Fruit fly (Drosophila melanogaster) whole organism, prepupa: ENCODE measurements around the gene trbd.
A peak's percentile ranks its signal among the peaks of the same experiment; 100 is the strongest.
"Not testable (repeated sequence)": the region's sequence is repeated elsewhere in the genome, so short reads cannot be mapped to it uniquely, and the experiment has no call there.

Experiments
- CG10631 ChIP-seq: fragments of 200-800 bp; sonication (Bioruptor generic); optimal IDR thresholded peaks from 2 replicates; lab custom pipeline; 2016; ENCODE audit warnings: missing biosample characterization, missing genetic modification characterization
- CG11902 ChIP-seq: fragments of 200-800 bp; sonication (Bioruptor generic); optimal IDR thresholded peaks from 3 replicates; lab custom pipeline; 2016; ENCODE audit warnings: missing biosample characterization, missing genetic modification characterization
- CG1621 ChIP-seq: fragments of 200-800 bp; sonication (Bioruptor generic); optimal IDR thresholded peaks from 3 replicates; lab custom pipeline; 2018; ENCODE audit warnings: missing biosample characterization, mild to moderate bottlenecking, missing genetic modification characterization
- CG16779 ChIP-seq: fragments of 200-800 bp; sonication (Bioruptor generic); optimal IDR thresholded peaks from 3 replicates; lab custom pipeline; 2017; ENCODE audit warnings: missing biosample characterization, mild to moderate bottlenecking, missing genetic modification characterization
- CG3032 ChIP-seq: fragments of 200-800 bp; optimal IDR thresholded peaks from 2 replicates; lab custom pipeline; 2019; ENCODE audit warnings: missing biosample characterization, mild to moderate bottlenecking, missing genetic modification characterization, moderate library complexity
- CG32006 ChIP-seq: fragments of 200-800 bp; sonication (Bioruptor generic); optimal IDR thresholded peaks from 3 replicates; lab custom pipeline; 2017; ENCODE audit warnings: missing biosample characterization, mild to moderate bottlenecking, missing genetic modification characterization
- CG6163 ChIP-seq: fragments of 200-800 bp; sonication (Bioruptor generic); IDR thresholded peaks from 3 replicates; pipeline ENCODE4 v1.3.6; 2022; ENCODE audit warnings: missing biosample characterization, missing genetic modification characterization
- CG6276 ChIP-seq: fragments of 200-800 bp; sonication (Bioruptor generic); optimal IDR thresholded peaks from 2 replicates; lab custom pipeline; 2017; ENCODE audit warnings: missing biosample characterization, mild to moderate bottlenecking, missing genetic modification characterization
- CG6792 ChIP-seq: fragments of 200-800 bp; sonication (Bioruptor generic); optimal IDR thresholded peaks from 3 replicates; lab custom pipeline; 2016; ENCODE audit warnings: missing biosample characterization, missing genetic modification characterization
- CG6854 ChIP-seq: fragments of 200-800 bp; sonication (Bioruptor generic); optimal IDR thresholded peaks from 2 replicates; lab custom pipeline; 2017; ENCODE audit warnings: missing biosample characterization, mild to moderate bottlenecking, missing genetic modification characterization
- CG8119 ChIP-seq: fragments of 200-800 bp; sonication (Bioruptor generic); IDR thresholded peaks from 3 replicates; pipeline ENCODE4 v1.3.6; 2022; ENCODE audit warnings: missing biosample characterization, missing genetic modification characterization
- CG8632 ChIP-seq: fragments of 200-800 bp; sonication (Bioruptor generic); optimal IDR thresholded peaks from 3 replicates; lab custom pipeline; 2016; ENCODE audit warnings: missing biosample characterization, missing genetic modification characterization
- CG9139 ChIP-seq: fragments of 200-800 bp; sonication (Bioruptor generic); optimal IDR thresholded peaks from 3 replicates; lab custom pipeline; 2017; ENCODE audit warnings: missing biosample characterization, mild to moderate bottlenecking, missing genetic modification characterization
- Eip75B ChIP-seq: fragments of 200-800 bp; sonication (Bioruptor generic); optimal IDR thresholded peaks from 3 replicates; lab custom pipeline; 2016; ENCODE audit warnings: missing biosample characterization, missing genetic modification characterization
- Eip78C ChIP-seq: fragments of 200-800 bp; sonication (Bioruptor generic); peaks from one replicate; lab custom pipeline; 2016; ENCODE audit warnings: missing biosample characterization, missing genetic modification characterization
- Eip93F ChIP-seq: fragments of 200-800 bp; sonication (Bioruptor generic); optimal IDR thresholded peaks from 2 replicates; lab custom pipeline; 2016; ENCODE audit warnings: missing biosample characterization, mild to moderate bottlenecking, missing genetic modification characterization
- Ets96B ChIP-seq: fragments of 200-800 bp; optimal IDR thresholded peaks from 2 replicates; lab custom pipeline; 2019; ENCODE audit warnings: missing biosample characterization, mild to moderate bottlenecking, missing genetic modification characterization, moderate library complexity
- Gug ChIP-seq: fragments of 200-800 bp; sonication (Bioruptor generic); IDR thresholded peaks from 2 replicates; pipeline ENCODE4 v1.3.6; 2022; ENCODE audit warnings: missing biosample characterization, missing genetic modification characterization
- Hr38 ChIP-seq: sonication (Bioruptor generic); optimal IDR thresholded peaks from 2 replicates; lab custom pipeline; 2016; ENCODE audit warnings: missing biosample characterization, missing genetic modification characterization
- Hr39 ChIP-seq: fragments of 200-800 bp; sonication (Bioruptor generic); optimal IDR thresholded peaks from 2 replicates; lab custom pipeline; 2016; ENCODE audit warnings: missing biosample characterization, missing genetic modification characterization
- Hr4 ChIP-seq: fragments of 200-800 bp; sonication (Bioruptor generic); optimal IDR thresholded peaks from 3 replicates; lab custom pipeline; 2016; ENCODE audit warnings: missing biosample characterization, missing genetic modification characterization
- Met ChIP-seq: fragments of 200-800 bp; sonication (Bioruptor generic); optimal IDR thresholded peaks from 3 replicates; lab custom pipeline; 2016; ENCODE audit warnings: missing biosample characterization, missing genetic modification characterization
- Smox ChIP-seq: fragments of 200-800 bp; sonication (Bioruptor generic); optimal IDR thresholded peaks from 3 replicates; lab custom pipeline; 2016; ENCODE audit warnings: missing biosample characterization, missing genetic modification characterization
- Sox15 ChIP-seq: fragments of 200-800 bp; sonication (Bioruptor generic); optimal IDR thresholded peaks from 3 replicates; lab custom pipeline; 2016; ENCODE audit warnings: missing biosample characterization, missing genetic modification characterization
- acj6 ChIP-seq: fragments of 200-800 bp; sonication (Bioruptor generic); optimal IDR thresholded peaks from 3 replicates; lab custom pipeline; 2016; ENCODE audit warnings: missing biosample characterization, missing genetic modification characterization
- cyc ChIP-seq: fragments of 200-800 bp; sonication (Bioruptor generic); optimal IDR thresholded peaks from 3 replicates; lab custom pipeline; 2016; ENCODE audit warnings: missing biosample characterization, missing genetic modification characterization
- dac ChIP-seq: fragments of 200-800 bp; sonication (Bioruptor generic); optimal IDR thresholded peaks from 2 replicates; lab custom pipeline; 2017; ENCODE audit warnings: missing biosample characterization, mild to moderate bottlenecking, missing genetic modification characterization
- eg ChIP-seq: fragments of 200-800 bp; sonication (Bioruptor generic); IDR thresholded peaks from 3 replicates; pipeline ENCODE4 v1.3.6; 2022; ENCODE audit warnings: missing biosample characterization, missing genetic modification characterization
- fkh ChIP-seq: fragments of 200-800 bp; sonication (Bioruptor generic); optimal IDR thresholded peaks from 3 replicates; lab custom pipeline; 2017; ENCODE audit warnings: missing biosample characterization, mild to moderate bottlenecking, missing genetic modification characterization, moderate library complexity
- lz ChIP-seq: fragments of 200-800 bp; sonication (Bioruptor generic); optimal IDR thresholded peaks from 3 replicates; lab custom pipeline; 2016; ENCODE audit warnings: missing biosample characterization, missing genetic modification characterization
- net ChIP-seq: fragments of 200-800 bp; sonication (Bioruptor generic); optimal IDR thresholded peaks from 3 replicates; lab custom pipeline; 2016; ENCODE audit warnings: missing biosample characterization, missing genetic modification characterization
- pdm3 ChIP-seq: fragments of 200-800 bp; sonication (Bioruptor generic); optimal IDR thresholded peaks from 3 replicates; lab custom pipeline; 2016; ENCODE audit warnings: missing biosample characterization, missing genetic modification characterization
- salr ChIP-seq, 2 experiments: fragments of 200-800 bp; sonication (Bioruptor generic); optimal IDR thresholded peaks; 3 replicates each; lab custom pipeline; 2016 to 2018; ENCODE audit warnings: missing biosample characterization in 2 of 2, missing genetic modification characterization in 2 of 2, mild to moderate bottlenecking in 1 of 2
- ss ChIP-seq, 2 experiments: fragments of 200-800 bp; sonication (Bioruptor generic); optimal IDR thresholded peaks; 2 replicates in 1 of 2; 3 replicates in 1 of 2; lab custom pipeline; 2017 to 2018; ENCODE audit warnings: mild to moderate bottlenecking in 2 of 2, missing biosample characterization in 2 of 2, missing genetic modification characterization in 2 of 2, moderate library complexity in 1 of 2
- svp ChIP-seq: fragments of 200-800 bp; sonication (Bioruptor generic); peaks from one replicate; lab custom pipeline; 2016; ENCODE audit warnings: missing biosample characterization, missing genetic modification characterization
- topi ChIP-seq: fragments of 200-800 bp; sonication (Bioruptor generic); optimal IDR thresholded peaks from 3 replicates; lab custom pipeline; 2016; ENCODE audit warnings: missing biosample characterization, missing genetic modification characterization
- vri ChIP-seq: fragments of 200-800 bp; sonication (Bioruptor generic); optimal IDR thresholded peaks from 3 replicates; lab custom pipeline; 2016; ENCODE audit warnings: missing biosample characterization, mild to moderate bottlenecking, missing genetic modification characterization

Gene trbd

DNA sequence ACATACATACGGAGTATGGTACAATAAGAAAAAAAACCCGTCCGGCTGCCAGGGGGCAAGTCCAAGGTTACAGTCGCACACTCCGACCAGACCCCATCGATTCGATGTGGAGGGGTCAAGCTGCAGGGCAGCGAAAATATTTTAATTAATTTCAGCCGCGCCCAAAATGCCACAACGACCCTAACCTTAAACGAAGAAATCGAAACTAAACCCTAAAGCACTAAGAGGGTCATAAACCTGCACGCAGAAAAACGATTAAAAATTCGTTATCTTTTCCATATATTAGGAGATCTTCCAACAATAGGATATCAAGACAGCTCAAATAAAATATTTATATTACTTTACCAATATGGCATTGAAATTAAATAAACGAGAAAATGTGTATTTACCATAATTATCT is 8.9 kb downstream of the trbd start (continued):
- TF ChIP-seq Hr4 (GFP tag; lab: Kevin White, UChicago): peak; percentile 4
- peak; percentile 18 for TF ChIP-seq lz (GFP tag; lab: Kevin White, UChicago)
- peak; percentile 74 for TF ChIP-seq Eip78C (GFP tag; lab: Kevin White, UChicago)
- no peak for TF ChIP-seq CG11902 (GFP tag; lab: Kevin White, UChicago)
- TF ChIP-seq CG6276 (GFP tag; lab: Kevin White, UChicago): no peak
- TF ChIP-seq CG6854 (GFP tag; lab: Kevin White, UChicago): no peak
- peak; percentile 17 for TF ChIP-seq Smox (GFP tag; lab: Kevin White, UChicago)
- TF ChIP-seq CG10631: no peak
- TF ChIP-seq eg: no peak
- TF ChIP-seq CG16779 (tag; lab: Kevin White, UChicago): no peak
- TF ChIP-seq CG3032: no peak
- TF ChIP-seq CG9139 (GFP tag; lab: Kevin White, UChicago): no peak
- TF ChIP-seq dac: no peak
- TF ChIP-seq CG1621 (tag; lab: Kevin White, UChicago): no peak
- TF ChIP-seq Gug: no peak
- TF ChIP-seq topi: no peak
- TF ChIP-seq cyc (GFP tag; lab: Kevin White, UChicago): no peak
- no peak for TF ChIP-seq CG6792 (GFP tag; lab: Kevin White, UChicago)
- no peak for TF ChIP-seq salr (GFP tag; optimal IDR thresholded peaks at IDR 0.05; lab: Kevin White, UChicago)
- no peak for TF ChIP-seq CG6163 (GFP tag; lab: Robert Waterston, UW)

DNA sequence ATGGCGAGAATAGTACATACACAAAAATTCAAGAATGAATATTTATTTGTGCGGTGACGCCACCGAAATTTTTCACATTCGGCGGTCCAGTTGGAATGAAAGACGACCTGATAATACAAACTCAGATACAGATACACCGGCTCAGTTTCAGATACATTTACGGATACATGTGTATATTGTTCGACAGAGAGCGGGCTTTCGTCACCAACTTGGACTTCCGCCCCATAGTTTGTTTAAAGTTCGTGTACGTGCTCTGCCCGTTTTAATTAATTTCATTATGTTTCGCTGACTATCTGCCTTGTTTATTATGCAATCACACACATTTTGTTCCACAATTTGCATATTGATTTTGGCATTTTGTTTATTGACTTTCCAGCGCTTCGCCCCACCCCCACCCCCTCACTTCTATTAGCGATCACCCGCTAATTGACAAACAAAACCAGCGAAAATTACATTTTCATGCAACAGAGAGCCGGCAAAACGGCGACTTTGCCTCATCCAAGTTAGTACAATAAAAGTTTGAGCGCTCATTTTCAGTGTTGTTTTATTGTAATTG is 9.6 kb downstream of the trbd start:
- TF ChIP-seq Eip78C (GFP tag; lab: Kevin White, UChicago) (peak; percentile 49), fkh (GFP tag; lab: Kevin White, UChicago) (peak; percentile 94), eg (no peak), vri (peak; percentile 30), Met (peak; percentile 3)

DNA sequence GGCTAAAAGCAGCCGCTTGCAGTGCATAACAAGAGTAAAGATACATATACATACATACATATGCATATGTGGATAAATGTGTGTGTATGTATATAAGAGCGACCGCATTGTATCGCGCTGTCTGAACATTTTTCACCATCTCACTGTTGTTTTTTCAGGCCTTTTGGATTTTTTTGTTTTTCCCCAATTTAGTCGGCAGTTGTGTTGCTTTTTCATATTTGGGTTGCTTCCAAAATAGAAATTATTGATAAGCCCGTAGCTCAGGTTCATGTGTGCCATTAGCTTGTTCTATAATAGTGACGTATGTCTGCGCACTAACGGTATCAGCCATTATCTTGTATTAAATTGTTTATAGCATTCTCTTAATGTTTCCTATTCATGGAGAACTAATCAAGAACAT is 10.3 kb downstream of the trbd start:
- no peak for TF ChIP-seq Eip93F
- TF ChIP-seq Eip75B (GFP tag; lab: Kevin White, UChicago): no peak
- peak; percentile 21 for TF ChIP-seq vri
- no peak for TF ChIP-seq eg
- no peak for TF ChIP-seq Ets96B (tag; lab: Kevin White, UChicago)
- no peak for TF ChIP-seq svp (GFP tag; lab: Kevin White, UChicago)

DNA sequence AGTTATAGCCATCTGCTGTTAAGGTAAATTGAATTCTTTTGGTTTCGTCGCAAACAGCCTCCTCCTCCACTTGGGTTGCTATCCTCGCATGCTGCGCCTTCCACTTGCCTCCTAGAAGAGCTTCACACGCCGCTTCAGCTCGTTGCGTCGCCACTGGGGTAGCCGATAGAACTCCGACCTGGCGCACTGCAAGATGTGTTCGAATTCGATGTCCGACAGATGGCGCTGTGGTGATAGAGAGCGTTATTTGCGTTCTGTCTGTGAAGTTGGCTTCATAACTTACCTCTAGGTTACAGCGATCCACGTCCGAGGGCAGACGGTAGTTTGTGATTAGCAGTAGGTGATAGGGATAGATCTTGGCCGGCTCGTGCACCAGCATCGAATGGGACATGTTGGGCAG is 15.8 kb downstream of the trbd start:
- TF ChIP-seq acj6 (no peak), fkh (GFP tag; lab: Kevin White, UChicago) (no peak), CG16779 (tag; lab: Kevin White, UChicago) (no peak), dac (no peak), CG32006 (GFP tag; lab: Kevin White, UChicago) (no peak), Met (no peak), Hr38 (GFP tag; lab: Kevin White, UChicago) (no peak), CG8632 (no peak), Hr39 (no peak), CG1621 (tag; lab: Kevin White, UChicago) (no peak), net (GFP tag; lab: Kevin White, UChicago) (no peak), CG8119 (GFP tag; lab: Robert Waterston, UW) (no peak)

DNA sequence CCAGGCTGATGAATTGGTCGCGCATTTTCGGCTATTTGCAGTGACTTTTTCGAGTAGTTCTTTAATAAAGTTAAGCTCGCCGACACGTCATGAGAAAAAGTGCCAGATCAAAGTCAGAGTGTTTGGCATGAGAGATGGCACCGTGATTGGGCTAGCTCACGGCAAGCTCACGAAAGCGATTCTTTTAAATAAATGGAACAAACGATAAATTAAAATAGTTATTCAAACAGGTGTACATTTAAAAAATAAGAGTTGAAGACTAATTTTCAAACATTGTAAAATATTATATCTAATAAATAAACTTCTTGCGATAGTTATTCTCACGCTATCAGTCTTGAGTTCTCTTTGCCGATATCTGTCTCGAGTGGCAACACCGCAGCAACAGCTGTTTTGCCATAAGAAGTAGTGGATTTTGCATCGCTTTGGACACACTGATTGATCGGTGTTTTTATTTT is 18.1 kb downstream of the trbd start, which contains the start of the genes Unc-115b, p24-2 and CG32939:
Gene Unc-115b (minus strand): TSS at position 101 of the 455 bp plus-strand sequence.
Gene p24-2 (minus strand): TSS at position 120 of the 455 bp plus-strand sequence.
Gene CG32939 (plus strand): TSS at position 405 of the 455 bp plus-strand sequence.
- not testable (repeated sequence) for TF ChIP-seq ss (GFP tag; optimal IDR thresholded peaks at IDR 0.05; lab: Kevin White, UChicago); Sox15 (GFP tag; lab: Kevin White, UChicago); pdm3
